Worm (Caenorhabditis elegans) whole organism, L4 larva: ENCODE data around the gene hpo-29.

Experiments
- F49E8.2 ChIP-seq: sonication (generic microtip); optimal IDR thresholded peaks from 2 replicates; lab custom pipeline; 2016; ENCODE audit warnings: missing compliant biosample characterization, mild to moderate bottlenecking, missing genetic modification characterization, borderline replicate concordance
- ceh-32 ChIP-seq: sonication (generic microtip); optimal IDR thresholded peaks from 2 replicates; lab custom pipeline; 2016; ENCODE audit warnings: mild to moderate bottlenecking, missing genetic modification characterization, missing compliant biosample characterization; ENCODE audit not compliant: poor library complexity
- egl-27 ChIP-seq: sonication (generic microtip); optimal IDR thresholded peaks from 3 replicates; lab custom pipeline; 2017; ENCODE audit warnings: missing biosample characterization, missing genetic modification reagents, missing genetic modification characterization
- gei-8 ChIP-seq: fragments of 200-800 bp; sonication (Bioruptor generic); optimal IDR thresholded peaks from 2 replicates; lab custom pipeline; 2018; ENCODE audit warnings: mild to moderate bottlenecking, missing genetic modification characterization, missing compliant biosample characterization
- hlh-11 ChIP-seq: fragments of 200-800 bp; sonication (Bioruptor generic); optimal IDR thresholded peaks from 2 replicates; lab custom pipeline; 2018; ENCODE audit warnings: mild to moderate bottlenecking, missing genetic modification characterization, missing compliant biosample characterization
- rbr-2 ChIP-seq: sonication (generic microtip); optimal IDR thresholded peaks from 2 replicates; lab custom pipeline; 2016; ENCODE audit warnings: missing genotype, missing genetic modification characterization, missing compliant biosample characterization
- tra-1 ChIP-seq: fragments of 200-800 bp; sonication (Bioruptor generic); IDR thresholded peaks from 2 replicates; pipeline ENCODE4 v1.3.6; 2022; ENCODE audit warnings: missing genetic modification reagents, missing genetic modification characterization, missing compliant biosample characterization
- unc-130 ChIP-seq: sonication (generic microtip); optimal IDR thresholded peaks from 2 replicates; lab custom pipeline; 2016; ENCODE audit warnings: missing genetic modification reagents, missing genetic modification characterization, missing compliant biosample characterization
- vab-7 ChIP-seq: fragments of 200-800 bp; sonication (Bioruptor generic); IDR thresholded peaks from 2 replicates; pipeline ENCODE4 v1.3.6; 2022; ENCODE audit warnings: missing genetic modification reagents, missing genetic modification characterization, missing compliant biosample characterization
- ztf-11 ChIP-seq: fragments of 150-350 bp; optimal IDR thresholded peaks from 2 replicates; lab custom pipeline; 2014; ENCODE audit warnings: missing biosample characterization, missing genetic modification characterization

ce11 chrIII:220368-220767 lies 15.3 kb upstream of the hpo-29 start:
- TF ChIP-seq egl-27 (tag; lab: Kevin White, UChicago) (no peak), rbr-2 (no peak), unc-130 (no peak), hlh-11 (tag; lab: Kevin White, UChicago) (no peak), ceh-32 (tag; lab: Kevin White, UChicago) (no peak), vab-7 (GFP tag; lab: Robert Waterston, UW) (no peak), tra-1 (GFP tag; lab: Robert Waterston, UW) (no peak), gei-8 (GFP tag; lab: Kevin White, UChicago) (no peak), F49E8.2 (no peak), ztf-11 (tag; lab: Kevin White, UChicago) (no peak)
